Worm (Caenorhabditis elegans) whole organism, midembryonic: ENCODE data around the gene C50E3.7.

Experiments used
- T22C8.4 ChIP-seq: fragments of 200-800 bp; sonication (Bioruptor generic); IDR thresholded peaks from 2 replicates; pipeline ENCODE4 v1.3.6; 2022; ENCODE audit warnings: missing genetic modification characterization, missing compliant biosample characterization
- cog-1 ChIP-seq: sonication (generic microtip); optimal IDR thresholded peaks from 2 replicates; lab custom pipeline; 2016; ENCODE audit warnings: missing genetic modification characterization, missing compliant biosample characterization
- flt-1 ChIP-seq: fragments of 200-800 bp; sonication (Bioruptor generic); IDR thresholded peaks from 2 replicates; pipeline ENCODE4 v1.3.6; 2022; ENCODE audit warnings: missing genetic modification characterization, missing compliant biosample characterization
- klf-2 ChIP-seq: fragments of 200-800 bp; sonication (Bioruptor generic); conservative IDR thresholded peaks from 2 replicates; pipeline ENCODE4 v1.3.6; 2022; ENCODE audit warnings: missing genetic modification reagents, missing genetic modification characterization, missing compliant biosample characterization
- med-1 ChIP-seq: sonication (generic microtip); optimal IDR thresholded peaks from 2 replicates; lab custom pipeline; 2017; ENCODE audit warnings: missing genetic modification characterization, mild to moderate bottlenecking, missing compliant biosample characterization, antibody characterized with exemption, missing genetic modification reagents; ENCODE audit not compliant: insufficient read depth
- ref-1 ChIP-seq: fragments of 200-800 bp; sonication (Bioruptor generic); conservative IDR thresholded peaks from 2 replicates; pipeline ENCODE4 v1.3.6; 2022; ENCODE audit warnings: missing genetic modification reagents, missing genetic modification characterization, missing compliant biosample characterization
- tab-1 ChIP-seq: fragments of 200-800 bp; sonication (Bioruptor generic); IDR thresholded peaks from 2 replicates; pipeline ENCODE4 v1.3.6; 2022; ENCODE audit warnings: missing genetic modification characterization, missing compliant biosample characterization
- ztf-23 ChIP-seq: fragments of 200-800 bp; sonication (Bioruptor generic); IDR thresholded peaks from 2 replicates; pipeline ENCODE4 v1.3.6; 2022; ENCODE audit warnings: missing genetic modification reagents, missing genetic modification characterization, missing compliant biosample characterization
- ztf-29 ChIP-seq: fragments of 200-800 bp; sonication (Bioruptor generic); IDR thresholded peaks from 2 replicates; pipeline ENCODE4 v1.3.6; 2022; ENCODE audit warnings: missing genetic modification reagents, missing genetic modification characterization, missing compliant biosample characterization

The C50E3.7 gene

DNA sequence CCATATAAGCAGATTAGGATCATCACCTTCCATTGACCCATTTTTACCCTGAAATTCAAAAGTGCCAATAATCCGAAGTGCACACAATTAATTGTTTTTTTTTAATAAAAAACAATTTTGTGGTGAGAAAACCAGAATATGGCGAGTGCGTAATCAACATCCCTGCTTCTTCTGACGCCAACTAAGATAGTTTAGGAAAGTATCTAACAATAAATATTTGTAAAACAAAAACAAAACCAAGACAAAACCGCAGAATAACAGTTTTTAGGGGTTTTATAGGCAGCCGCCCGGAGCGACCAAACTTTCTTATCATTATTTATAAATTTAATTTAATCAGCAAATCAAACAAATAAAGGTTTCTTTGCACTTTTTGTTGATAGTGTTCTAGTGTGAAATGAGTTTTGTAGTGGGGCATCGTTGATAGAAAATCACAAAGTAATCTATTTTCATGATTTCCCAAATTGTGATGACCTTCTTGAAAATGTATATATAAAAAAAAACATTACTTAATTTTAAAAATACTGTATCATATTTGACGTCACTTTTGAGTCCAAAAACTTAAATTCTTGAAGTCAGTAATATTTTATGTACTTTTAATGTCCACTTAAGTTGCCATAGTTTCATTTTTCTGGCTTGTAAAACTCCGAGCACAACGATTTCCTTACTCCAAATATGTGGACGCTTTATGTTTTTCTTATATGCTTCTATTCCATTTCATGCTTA, 11.7 kb upstream of the C50E3.7 start, which contains the start of the genes folt-3 and clec-214:
TSS of gene folt-3 (minus strand) at position 51 of the 723 bp plus-strand sequence.
TSS of gene clec-214 (plus strand) at position 673 of the 723 bp plus-strand sequence.
- TF ChIP-seq cog-1 (tag; lab: Kevin White, UChicago), result no peak
- TF ChIP-seq flt-1, result no peak
- no peak for TF ChIP-seq med-1
- no peak for TF ChIP-seq ztf-29
- no peak for TF ChIP-seq ref-1 (GFP tag; lab: Robert Waterston, UW)
- TF ChIP-seq klf-2, result no peak
- TF ChIP-seq ztf-23 (GFP tag; lab: Robert Waterston, UW), result no peak
- no peak for TF ChIP-seq tab-1 (GFP tag; lab: Robert Waterston, UW)
- TF ChIP-seq T22C8.4 (GFP tag; lab: Robert Waterston, UW), result no peak

ce11 chrV:7604858-7605257, 6.7 kb upstream of the C50E3.7 start, which contains the start of gene clec-213:
Gene clec-213 (plus strand): TSS chrV:7605158.
- TF ChIP-seq med-1 (no peak), ref-1 (GFP tag; lab: Robert Waterston, UW) (no peak), ztf-29 (no peak), klf-2 (no peak), tab-1 (GFP tag; lab: Robert Waterston, UW) (no peak), cog-1 (tag; lab: Kevin White, UChicago) (no peak), flt-1 (no peak), T22C8.4 (GFP tag; lab: Robert Waterston, UW) (no peak), ztf-23 (GFP tag; lab: Robert Waterston, UW) (no peak)

DNA sequence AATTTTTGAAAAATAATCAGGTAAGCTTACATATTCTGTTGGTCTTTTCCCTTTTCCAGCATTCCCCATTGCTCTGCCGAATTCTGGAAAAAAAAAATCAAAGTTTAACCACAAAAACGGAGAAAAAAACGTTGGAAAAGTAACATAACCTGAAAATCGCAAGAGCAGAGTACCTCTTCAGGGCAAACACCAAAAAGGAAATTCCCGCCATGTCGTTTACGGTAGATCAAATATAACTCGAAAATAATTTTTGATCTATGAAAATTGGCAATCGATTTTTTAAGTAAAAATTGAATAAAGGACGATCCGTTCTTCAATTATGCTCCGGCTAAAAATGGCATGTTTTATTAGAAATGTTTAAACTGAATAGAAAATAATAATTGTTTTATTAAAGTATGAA, 5.2 kb upstream of the C50E3.7 start, which contains the start of gene C50E3.11:
TSS of gene C50E3.11 (minus strand) at position 83 of the 400 bp plus-strand sequence.
- TF ChIP-seq ref-1 (GFP tag; lab: Robert Waterston, UW) (no peak), ztf-29 (no peak), flt-1 (no peak), cog-1 (tag; lab: Kevin White, UChicago) (no peak), ztf-23 (GFP tag; lab: Robert Waterston, UW) (no peak), tab-1 (GFP tag; lab: Robert Waterston, UW) (no peak), med-1 (no peak), T22C8.4 (GFP tag; lab: Robert Waterston, UW) (no peak), klf-2 (no peak)

DNA sequence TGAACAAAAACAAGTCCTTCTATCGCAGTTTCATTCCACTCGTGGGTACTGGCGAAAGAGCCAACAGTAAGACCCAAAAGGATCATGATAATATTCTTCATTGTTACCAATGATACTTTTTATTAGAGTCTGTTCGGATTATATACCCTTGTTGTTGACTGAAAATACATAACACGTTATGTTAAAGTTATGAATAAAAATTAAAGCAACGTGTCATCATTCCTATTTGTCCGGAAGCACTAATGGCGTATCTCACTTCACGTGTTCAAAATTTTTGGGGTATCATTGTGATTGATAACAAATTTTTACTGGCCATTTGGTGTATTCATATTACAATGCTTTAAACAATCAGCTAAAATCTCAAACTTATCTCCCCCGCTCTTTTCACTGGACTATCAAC, 3.3 kb upstream of the C50E3.7 start, which contains the start of gene scl-26:
TSS of gene scl-26 (minus strand) at position 101 of the 400 bp plus-strand sequence.
- TF ChIP-seq ref-1 (GFP tag; lab: Robert Waterston, UW), result no peak
- no peak for TF ChIP-seq flt-1
- no peak for TF ChIP-seq T22C8.4 (GFP tag; lab: Robert Waterston, UW)
- TF ChIP-seq ztf-29, result no peak
- TF ChIP-seq cog-1 (tag; lab: Kevin White, UChicago), result no peak
- no peak for TF ChIP-seq ztf-23 (GFP tag; lab: Robert Waterston, UW)
- TF ChIP-seq tab-1 (GFP tag; lab: Robert Waterston, UW), result no peak
- TF ChIP-seq med-1, result no peak
- no peak for TF ChIP-seq klf-2

- no peak for TF ChIP-seq ztf-29
- TF ChIP-seq tab-1 (GFP tag; lab: Robert Waterston, UW), result no peak
- no peak for TF ChIP-seq klf-2
- TF ChIP-seq ref-1 (GFP tag; lab: Robert Waterston, UW), result no peak
- TF ChIP-seq ztf-23 (GFP tag; lab: Robert Waterston, UW), result no peak
- TF ChIP-seq flt-1, result no peak
Measured at ce11 chrV:7600149-7600548, 2.0 kb upstream of the C50E3.7 start, which contains the start of gene C50E3.9. Gene C50E3.9 (minus strand): TSS chrV:7600249.

DNA sequence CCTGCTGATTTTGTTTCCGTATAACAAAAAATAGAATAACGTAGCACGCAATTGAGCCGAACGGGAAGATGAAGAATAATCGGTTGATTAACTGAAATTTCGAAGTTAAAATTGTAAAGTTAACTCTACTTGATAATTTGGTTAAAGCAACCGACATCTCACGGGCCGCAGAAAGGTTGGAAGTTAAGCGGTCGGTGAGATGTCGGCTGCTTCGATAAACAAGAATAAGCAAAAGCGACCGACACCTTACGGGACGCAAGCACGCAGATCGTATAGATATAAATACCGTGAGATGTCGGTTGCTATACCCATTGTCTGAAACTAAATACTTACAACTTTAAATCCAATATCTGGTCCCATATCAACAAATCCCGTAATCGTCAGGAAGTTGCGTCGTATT, 3.0 kb downstream of the C50E3.7 start:
- TF ChIP-seq ref-1 (GFP tag; lab: Robert Waterston, UW), result no peak
- no peak for TF ChIP-seq tab-1 (GFP tag; lab: Robert Waterston, UW)
- TF ChIP-seq med-1, result no peak
- no peak for TF ChIP-seq cog-1 (tag; lab: Kevin White, UChicago)
- no peak for TF ChIP-seq ztf-29
- TF ChIP-seq klf-2, result no peak
- TF ChIP-seq T22C8.4 (GFP tag; lab: Robert Waterston, UW), result no peak
- TF ChIP-seq flt-1, result no peak
- TF ChIP-seq ztf-23 (GFP tag; lab: Robert Waterston, UW), result no peak

- TF ChIP-seq tab-1 (GFP tag; lab: Robert Waterston, UW), result no peak
- no peak for TF ChIP-seq ref-1 (GFP tag; lab: Robert Waterston, UW)
- no peak for TF ChIP-seq flt-1
- no peak for TF ChIP-seq T22C8.4 (GFP tag; lab: Robert Waterston, UW)
- no peak for TF ChIP-seq klf-2
- no peak for TF ChIP-seq med-1
- TF ChIP-seq ztf-23 (GFP tag; lab: Robert Waterston, UW), result no peak
- TF ChIP-seq cog-1 (tag; lab: Kevin White, UChicago), result no peak
- TF ChIP-seq ztf-29, result no peak
Measured at ce11 chrV:7590454-7590853, 7.7 kb downstream of the C50E3.7 start, which contains the start of gene C50E3.6. Gene C50E3.6 (minus strand): TSS chrV:7590554.

DNA sequence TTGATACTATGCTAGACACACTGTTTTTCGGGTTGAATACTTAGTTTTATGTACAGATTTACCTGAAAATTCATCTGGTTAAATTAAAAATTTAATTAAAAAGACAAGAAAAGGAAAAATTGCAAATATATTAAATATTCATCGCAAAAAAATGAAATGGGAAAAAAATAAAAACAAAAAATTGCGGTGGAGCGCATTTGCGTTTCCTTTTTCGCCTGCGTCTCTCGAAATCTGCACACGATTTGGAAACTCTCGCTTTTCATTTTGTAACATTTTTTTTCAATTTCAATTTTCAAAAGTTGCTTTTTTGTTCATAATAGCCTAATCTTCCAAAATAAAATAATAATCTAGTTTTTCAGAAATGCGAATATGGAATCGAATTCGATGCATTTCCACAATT, 10.5 kb downstream of the C50E3.7 start, which contains the start of the genes F19F10.11 and C50E3.5:
TSS of gene F19F10.11 (minus strand) at position 68 of the 400 bp plus-strand sequence.
TSS of gene C50E3.5 (plus strand) at position 360 of the 400 bp plus-strand sequence.
- TF ChIP-seq ref-1 (GFP tag; lab: Robert Waterston, UW) (no peak), med-1 (no peak), ztf-23 (GFP tag; lab: Robert Waterston, UW) (no peak), klf-2 (no peak)

DNA sequence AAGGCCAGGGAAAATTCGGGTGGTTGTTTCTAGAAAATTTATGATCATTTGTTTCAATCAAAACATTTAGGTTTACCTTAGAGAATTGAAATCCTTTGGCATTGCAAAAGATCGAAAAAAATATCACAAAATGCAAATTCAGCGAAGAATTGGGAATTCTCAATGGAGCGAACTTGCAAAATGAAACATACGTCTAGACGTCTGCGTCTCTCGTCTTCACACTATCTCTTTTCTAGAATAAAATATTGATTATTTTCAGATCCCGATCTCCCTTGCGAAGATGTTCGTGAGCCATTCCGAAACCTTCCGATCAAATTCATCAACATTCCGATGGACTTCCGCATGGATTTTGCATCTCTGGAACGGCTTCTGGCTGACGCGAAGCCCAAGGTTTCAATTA, 17.8 kb downstream of the C50E3.7 start, which contains the start of gene ets-6:
TSS of gene ets-6 (minus strand) at position 169 of the 400 bp plus-strand sequence.
- no peak for TF ChIP-seq ref-1 (GFP tag; lab: Robert Waterston, UW)
- TF ChIP-seq cog-1 (tag; lab: Kevin White, UChicago), result no peak
- peak; percentile 67 for TF ChIP-seq T22C8.4 (GFP tag; lab: Robert Waterston, UW)
- no peak for TF ChIP-seq med-1
- TF ChIP-seq klf-2, result no peak

- TF ChIP-seq T22C8.4 (GFP tag; lab: Robert Waterston, UW) (no peak), ztf-29 (no peak), ztf-23 (GFP tag; lab: Robert Waterston, UW) (no peak), klf-2 (no peak), tab-1 (GFP tag; lab: Robert Waterston, UW) (no peak), flt-1 (no peak), cog-1 (tag; lab: Kevin White, UChicago) (no peak), med-1 (no peak), ref-1 (GFP tag; lab: Robert Waterston, UW) (no peak)
Measured at ce11 chrV:7575563-7575962, 22.6 kb downstream of the C50E3.7 start, which contains the start of the genes snu-66 and ints-9. Gene snu-66 (minus strand): TSS chrV:7575670. Gene ints-9 (plus strand): TSS chrV:7575802.
